Fruit fly (Drosophila melanogaster) whole organism, prepupa: Measurements from ENCODE around the gene CG7381.
A peak's percentile ranks its signal among the peaks of the same experiment; 100 is the strongest.

Experiments
- CG6792 ChIP-seq: fragments of 200-800 bp; sonication (Bioruptor generic); optimal IDR thresholded peaks from 3 replicates; lab custom pipeline; 2016; ENCODE audit warnings: missing biosample characterization, missing genetic modification characterization
- CG9139 ChIP-seq: fragments of 200-800 bp; sonication (Bioruptor generic); optimal IDR thresholded peaks from 3 replicates; lab custom pipeline; 2017; ENCODE audit warnings: missing biosample characterization, mild to moderate bottlenecking, missing genetic modification characterization
- Ets21C ChIP-seq: fragments of 200-800 bp; sonication (Bioruptor generic); optimal IDR thresholded peaks from 3 replicates; lab custom pipeline; 2016; ENCODE audit warnings: missing biosample characterization, missing genetic modification characterization
- OdsH ChIP-seq: fragments of 200-800 bp; sonication (Bioruptor generic); optimal IDR thresholded peaks from 3 replicates; lab custom pipeline; 2016; ENCODE audit warnings: missing biosample characterization, missing genetic modification characterization
- acj6 ChIP-seq: fragments of 200-800 bp; sonication (Bioruptor generic); optimal IDR thresholded peaks from 3 replicates; lab custom pipeline; 2016; ENCODE audit warnings: missing biosample characterization, missing genetic modification characterization
- esn ChIP-seq: fragments of 200-800 bp; sonication (Bioruptor generic); optimal IDR thresholded peaks from 2 replicates; lab custom pipeline; 2016; ENCODE audit warnings: missing biosample characterization, mild to moderate bottlenecking, missing genetic modification characterization, moderate library complexity
- fkh ChIP-seq: fragments of 200-800 bp; sonication (Bioruptor generic); optimal IDR thresholded peaks from 3 replicates; lab custom pipeline; 2017; ENCODE audit warnings: missing biosample characterization, mild to moderate bottlenecking, missing genetic modification characterization, moderate library complexity
- pdm3 ChIP-seq: fragments of 200-800 bp; sonication (Bioruptor generic); optimal IDR thresholded peaks from 3 replicates; lab custom pipeline; 2016; ENCODE audit warnings: missing biosample characterization, missing genetic modification characterization
- ss ChIP-seq, 2 experiments: fragments of 200-800 bp; sonication (Bioruptor generic); optimal IDR thresholded peaks; 2 replicates in 1 of 2; 3 replicates in 1 of 2; lab custom pipeline; 2017 to 2018; ENCODE audit warnings: mild to moderate bottlenecking in 2 of 2, missing biosample characterization in 2 of 2, missing genetic modification characterization in 2 of 2, moderate library complexity in 1 of 2
- vri ChIP-seq: fragments of 200-800 bp; sonication (Bioruptor generic); optimal IDR thresholded peaks from 3 replicates; lab custom pipeline; 2016; ENCODE audit warnings: missing biosample characterization, mild to moderate bottlenecking, missing genetic modification characterization

Gene CG7381

dm6 chr3R:12957388-12957787, 19.9 kb downstream of the CG7381 start (continued):
- TF ChIP-seq CG9139 (GFP tag; lab: Kevin White, UChicago) (no peak), Ets21C (GFP tag; lab: Kevin White, UChicago) (peak; percentile 6), pdm3 (peak; percentile 1), vri (GFP tag; lab: Kevin White, UChicago) (no peak), fkh (no peak), OdsH (GFP tag; lab: Kevin White, UChicago) (peak; percentile 33), esn (GFP tag; lab: Kevin White, UChicago) (peak; percentile 35), CG6792 (GFP tag; lab: Kevin White, UChicago) (peak; percentile 0), acj6 (peak; percentile 10), ss (GFP tag; optimal IDR thresholded peaks at IDR 0.05; lab: Kevin White, UChicago) (no peak)
